Worm (Caenorhabditis elegans): ENCODE results near the gene urm-1.
A peak's percentile ranks its signal among the peaks of the same experiment; 100 is the strongest.

The urm-1 gene

ce11 chrIII:10461164-10461546, 44.1 kb upstream of the urm-1 start, which contains the start of gene atx-2 (continued):
- TF ChIP-seq nhr-47 (tag; optimal IDR thresholded peaks at IDR 0.05), result peak; percentile 82
- peak; percentile 71 for TF ChIP-seq xbp-1 (tag; optimal IDR thresholded peaks at IDR 0.05)
- TF ChIP-seq lin-39 (tag; optimal IDR thresholded peaks at IDR 0.05), result peak; percentile 19
- peak; percentile 41 for TF ChIP-seq lin-15B (tag; optimal IDR thresholded peaks at IDR 0.05)
- TF ChIP-seq ceh-90 (tag; optimal IDR thresholded peaks at IDR 0.05), result no peak
- peak; percentile 9 for TF ChIP-seq C34B4.2 (tag; optimal IDR thresholded peaks at IDR 0.05)
- peak; percentile 65 for TF ChIP-seq isw-1 (GFP tag; IDR thresholded peaks at IDR 0.05)
- TF ChIP-seq swsn-7 (tag; optimal IDR thresholded peaks at IDR 0.05), result peak; percentile 81
- TF ChIP-seq pag-3 (tag; optimal IDR thresholded peaks at IDR 0.05; ENCODE audit: borderline replicate concordance, insufficient read depth), result no peak
- TF ChIP-seq elt-3 (tag; optimal IDR thresholded peaks at IDR 0.05), result peak in 1 of 6 experiments; percentile 47
- TF ChIP-seq lin-14 (GFP tag; optimal IDR thresholded peaks at IDR 0.05), result peak; percentile 79
- peak; percentile 39 for TF ChIP-seq irx-1 (tag; optimal IDR thresholded peaks at IDR 0.05)
- TF ChIP-seq nhr-11 (tag; optimal IDR thresholded peaks at IDR 0.05), result no peak
- peak; percentile 83 for TF ChIP-seq dsc-1 (tag; optimal IDR thresholded peaks at IDR 0.05)
- TF ChIP-seq lin-13 (GFP tag; optimal IDR thresholded peaks at IDR 0.05), result peak; percentile 75
- TF ChIP-seq sup-37 (GFP tag; optimal IDR thresholded peaks at IDR 0.05), result no peak
- TF ChIP-seq sptf-1 (tag; optimal IDR thresholded peaks at IDR 0.05), result no peak
- peak; percentile 79 for TF ChIP-seq nhr-19 (GFP tag; conservative IDR thresholded peaks at IDR 0.05)
- peak; percentile 76 for TF ChIP-seq lir-3 (tag; optimal IDR thresholded peaks at IDR 0.05; ENCODE audit: poor library complexity)
- peak; percentile 65 for TF ChIP-seq unc-130 (tag; optimal IDR thresholded peaks at IDR 0.05)
- TF ChIP-seq nhr-28 (tag; optimal IDR thresholded peaks at IDR 0.05), result no peak
- TF ChIP-seq fkh-8 (tag; optimal IDR thresholded peaks at IDR 0.05), result peak; percentile 81
- TF ChIP-seq rnt-1 (tag; optimal IDR thresholded peaks at IDR 0.05), result peak; percentile 96
- peak; percentile 55 for TF ChIP-seq F16B12.6 (tag; optimal IDR thresholded peaks at IDR 0.05)
- TF ChIP-seq nhr-77 (tag; optimal IDR thresholded peaks at IDR 0.05), result no peak
- TF ChIP-seq nhr-12 (tag; optimal IDR thresholded peaks at IDR 0.05), result no peak
- no peak for TF ChIP-seq sox-4 (tag; optimal IDR thresholded peaks at IDR 0.05)
- peak; percentile 68 to 78 (median 73) for TF ChIP-seq ceh-82 (tag; optimal IDR thresholded peaks at IDR 0.05)
- TF ChIP-seq fos-1 (tag; optimal IDR thresholded peaks at IDR 0.05), result no peak

ce11 chrIII:10462935-10463548, 42.2 kb upstream of the urm-1 start:
- TF ChIP-seq unc-30 (tag; optimal IDR thresholded peaks at IDR 0.05) (no peak), efl-3 (GFP tag; optimal IDR thresholded peaks at IDR 0.05) (no peak), mef-2 (tag; optimal IDR thresholded peaks at IDR 0.05) (no peak), blmp-1 (tag; optimal IDR thresholded peaks at IDR 0.05) (peak; percentile 71), efl-1 (optimal IDR thresholded peaks at IDR 0.05) (no peak), efl-1 (GFP tag; optimal IDR thresholded peaks at IDR 0.05 in 1 of 2) (peak in 1 of 2 experiments; percentile 68)

ce11 chrIII:10463653-10464052, 41.6 kb upstream of the urm-1 start:
- no peak for TF ChIP-seq sox-4 (tag; optimal IDR thresholded peaks at IDR 0.05)
- TF ChIP-seq unc-98 (GFP tag; IDR thresholded peaks at IDR 0.05), result no peak
- TF ChIP-seq unc-130 (tag; optimal IDR thresholded peaks at IDR 0.05), result no peak
- TF ChIP-seq unc-62 (GFP tag; optimal IDR thresholded peaks at IDR 0.05), result no peak
- TF ChIP-seq jun-1 (tag; optimal IDR thresholded peaks at IDR 0.05), result no peak
- no peak for TF ChIP-seq pax-3 (tag; optimal IDR thresholded peaks at IDR 0.05)
- no peak for TF ChIP-seq sptf-1 (tag; optimal IDR thresholded peaks at IDR 0.05)
- TF ChIP-seq lin-14 (GFP tag; optimal IDR thresholded peaks at IDR 0.05), result peak; percentile 69
- TF ChIP-seq irx-1 (tag; optimal IDR thresholded peaks at IDR 0.05), result no peak
- no peak for TF ChIP-seq lir-3 (tag; optimal IDR thresholded peaks at IDR 0.05; ENCODE audit: poor library complexity)
- TF ChIP-seq nhr-19 (GFP tag; conservative IDR thresholded peaks at IDR 0.05), result no peak
- no peak for TF ChIP-seq grh-1 (GFP tag; IDR thresholded peaks at IDR 0.05)
- no peak for TF ChIP-seq efl-3 (GFP tag; optimal IDR thresholded peaks at IDR 0.05)
- TF ChIP-seq ceh-82 (tag; optimal IDR thresholded peaks at IDR 0.05), result no peak
- TF ChIP-seq nhr-28 (tag; optimal IDR thresholded peaks at IDR 0.05), result no peak
- TF ChIP-seq ztf-11 (tag; optimal IDR thresholded peaks at IDR 0.05), result no peak
- TF ChIP-seq nhr-237 (tag; optimal IDR thresholded peaks at IDR 0.05), result no peak
- peak; percentile 9 for TF ChIP-seq C16A3.4 (tag; optimal IDR thresholded peaks at IDR 0.05)
- TF ChIP-seq ceh-8 (GFP tag; optimal IDR thresholded peaks at IDR 0.05), result no peak
- no peak for TF ChIP-seq egl-27 (tag; optimal IDR thresholded peaks at IDR 0.05)
- peak; percentile 3 to 12 for TF ChIP-seq efl-1 (optimal IDR thresholded peaks at IDR 0.05)
- peak in 1 of 2 experiments; percentile 89 for TF ChIP-seq efl-1 (GFP tag; optimal IDR thresholded peaks at IDR 0.05 in 1 of 2)
- TF ChIP-seq elt-2 (tag; optimal IDR thresholded peaks at IDR 0.05), result no peak
- TF ChIP-seq snpc-4 (tag; optimal IDR thresholded peaks at IDR 0.05), result no peak
- TF ChIP-seq alr-1 (tag; optimal IDR thresholded peaks at IDR 0.05; ENCODE audit: borderline replicate concordance), result no peak
